Worm (Caenorhabditis elegans) whole organism, L2 larva: ENCODE results near the gene spl-1.

Source experiments
- R02D3.7 ChIP-seq: fragments of 150-350 bp; optimal IDR thresholded peaks from 2 replicates; lab custom pipeline; 2014; ENCODE audit warnings: missing biosample characterization, missing genetic modification characterization
- Y55F3AM.14 ChIP-seq: fragments of 200-800 bp; sonication (Bioruptor generic); optimal IDR thresholded peaks from 2 replicates; lab custom pipeline; 2018; ENCODE audit warnings: mild to moderate bottlenecking, missing genetic modification characterization, missing compliant biosample characterization
- ama-1 ChIP-seq: fragments of 150-350 bp; optimal IDR thresholded peaks from 2 replicates; lab custom pipeline; 2018; ENCODE audit warnings: inconsistent platforms
- dmd-4 ChIP-seq: sonication (generic microtip); optimal IDR thresholded peaks from 2 replicates; lab custom pipeline; 2017; ENCODE audit warnings: missing biosample characterization, missing genetic modification characterization
- elt-1 ChIP-seq: fragments of 150-350 bp; optimal IDR thresholded peaks from 2 replicates; lab custom pipeline; 2014; ENCODE audit warnings: missing biosample characterization, missing genetic modification characterization
- fos-1 ChIP-seq: fragments of 150-350 bp; optimal IDR thresholded peaks from 2 replicates; lab custom pipeline; 2014; ENCODE audit warnings: missing biosample characterization, missing genetic modification characterization
- lin-11 ChIP-seq: fragments of 150-350 bp; sonication (generic microtip); optimal IDR thresholded peaks from 2 replicates; lab custom pipeline; 2014; ENCODE audit warnings: missing biosample characterization, missing genetic modification characterization, inconsistent platforms, mixed read lengths
- mab-5 ChIP-seq: fragments of 150-350 bp; optimal IDR thresholded peaks from 2 replicates; lab custom pipeline; 2014; ENCODE audit warnings: missing biosample characterization, missing genetic modification characterization
- nhr-11 ChIP-seq: fragments of 150-350 bp; optimal IDR thresholded peaks from 2 replicates; lab custom pipeline; 2014; ENCODE audit warnings: missing biosample characterization, missing genetic modification characterization
- nhr-6 ChIP-seq: fragments of 150-350 bp; optimal IDR thresholded peaks from 2 replicates; lab custom pipeline; 2014; ENCODE audit warnings: missing biosample characterization, missing genetic modification characterization
- sma-3 ChIP-seq: sonication (generic microtip); optimal IDR thresholded peaks from 2 replicates; lab custom pipeline; 2016; ENCODE audit warnings: missing genetic modification reagents, missing genetic modification characterization, missing compliant biosample characterization
- unc-39 ChIP-seq: fragments of 150-350 bp; optimal IDR thresholded peaks from 2 replicates; lab custom pipeline; 2014; ENCODE audit warnings: missing biosample characterization, missing genetic modification characterization
- unc-62 ChIP-seq: fragments of 150-350 bp; optimal IDR thresholded peaks from 2 replicates; lab custom pipeline; 2014; ENCODE audit warnings: missing biosample characterization, missing genetic modification reagents, missing genetic modification characterization
- ztf-11 ChIP-seq: sonication (generic microtip); optimal IDR thresholded peaks from 2 replicates; lab custom pipeline; 2017; ENCODE audit warnings: missing biosample characterization, missing genetic modification characterization

ce11 chrIV:364983-365382, 18.0 kb downstream of the spl-1 start:
- TF ChIP-seq nhr-11 (tag; lab: Kevin White, UChicago) (no peak), mab-5 (tag; lab: Kevin White, UChicago) (no peak), R02D3.7 (tag; lab: Kevin White, UChicago) (no peak), ztf-11 (no peak), elt-1 (tag; lab: Kevin White, UChicago) (no peak), Y55F3AM.14 (GFP tag; lab: Kevin White, UChicago) (no peak), unc-62 (GFP tag; lab: Kevin White, UChicago) (no peak), sma-3 (no peak), ama-1 (lab: Kevin White, UChicago) (no peak), unc-39 (tag; lab: Kevin White, UChicago) (no peak), nhr-6 (tag; lab: Kevin White, UChicago) (no peak), dmd-4 (tag; lab: Kevin White, UChicago) (no peak), lin-11 (tag; lab: Kevin White, UChicago) (no peak), fos-1 (tag; lab: Kevin White, UChicago) (no peak)
